Fruit fly (Drosophila melanogaster) whole organism, embryonic: ENCODE measurements around the gene Usp14.

ENCODE experiments used
- Abd-B ChIP-seq: fragments of 200-800 bp; sonication (Bioruptor generic); optimal IDR thresholded peaks from 2 replicates; lab custom pipeline; 2018; ENCODE audit warnings: missing biosample characterization, mild to moderate bottlenecking, missing genetic modification characterization, moderate library complexity
- CG10147 ChIP-seq: fragments of 200-800 bp; sonication (Bioruptor generic); optimal IDR thresholded peaks from 2 replicates; lab custom pipeline; 2019; ENCODE audit warnings: missing biosample characterization, mild to moderate bottlenecking, missing genetic modification characterization, moderate library complexity
- CG10431 ChIP-seq: fragments of 200-800 bp; sonication (Bioruptor generic); optimal IDR thresholded peaks from 3 replicates; lab custom pipeline; 2018; ENCODE audit warnings: missing biosample characterization, mild to moderate bottlenecking, missing genetic modification characterization
- CG10543 ChIP-seq: fragments of 200-800 bp; sonication (Bioruptor generic); optimal IDR thresholded peaks from 3 replicates; lab custom pipeline; 2017; ENCODE audit warnings: missing biosample characterization, mild to moderate bottlenecking, missing genetic modification characterization, moderate library complexity
- CG11504 ChIP-seq: fragments of 200-800 bp; sonication (Bioruptor generic); optimal IDR thresholded peaks from 3 replicates; lab custom pipeline; 2019; ENCODE audit warnings: missing biosample characterization, mild to moderate bottlenecking, missing genetic modification characterization, moderate library complexity
- CG12219 ChIP-seq: fragments of 200-800 bp; sonication (Bioruptor generic); optimal IDR thresholded peaks from 3 replicates; lab custom pipeline; 2018; ENCODE audit warnings: missing biosample characterization, mild to moderate bottlenecking, missing genetic modification characterization
- CG12236 ChIP-seq: fragments of 200-800 bp; sonication (Bioruptor generic); optimal IDR thresholded peaks from 2 replicates; lab custom pipeline; 2016; ENCODE audit warnings: missing biosample characterization, missing genetic modification characterization
- CG13287 ChIP-seq: fragments of 200-800 bp; sonication (Bioruptor generic); IDR thresholded peaks from 2 replicates; pipeline ENCODE4 v1.3.6; 2022; ENCODE audit warnings: missing biosample characterization, missing genetic modification characterization; ENCODE audit not compliant: partially characterized antibody
- CG1603 ChIP-seq: fragments of 200-800 bp; sonication (Bioruptor generic); optimal IDR thresholded peaks from 2 replicates; lab custom pipeline; 2019; ENCODE audit warnings: missing biosample characterization, mild to moderate bottlenecking, missing genetic modification characterization, moderate library complexity
- CG18764 ChIP-seq: fragments of 200-800 bp; sonication (Bioruptor generic); optimal IDR thresholded peaks from 3 replicates; lab custom pipeline; 2016; ENCODE audit warnings: missing biosample characterization, missing genetic modification characterization
- CG2875 ChIP-seq: fragments of 200-800 bp; sonication (Bioruptor generic); optimal IDR thresholded peaks from 2 replicates; lab custom pipeline; 2017; ENCODE audit warnings: missing biosample characterization, mild to moderate bottlenecking, missing genetic modification characterization, missing genetic modification reagents
- CG30403 ChIP-seq: fragments of 200-800 bp; sonication (Bioruptor generic); optimal IDR thresholded peaks from 3 replicates; lab custom pipeline; 2016; ENCODE audit warnings: missing biosample characterization, missing genetic modification characterization
- CG31388 ChIP-seq: fragments of 200-800 bp; sonication (Bioruptor generic); optimal IDR thresholded peaks from 2 replicates; lab custom pipeline; 2016; ENCODE audit warnings: missing biosample characterization, missing genetic modification characterization
- CG3163 ChIP-seq: fragments of 200-800 bp; sonication (Bioruptor generic); optimal IDR thresholded peaks from 3 replicates; lab custom pipeline; 2016; ENCODE audit warnings: missing biosample characterization, missing genetic modification characterization
- CG3838 ChIP-seq: fragments of 200-800 bp; sonication (Bioruptor generic); optimal IDR thresholded peaks from 3 replicates; lab custom pipeline; 2016; ENCODE audit warnings: missing biosample characterization, missing genetic modification characterization
- CG6175 ChIP-seq: fragments of 200-800 bp; sonication (Bioruptor generic); IDR thresholded peaks from 3 replicates; pipeline ENCODE4 v1.3.6; 2022; ENCODE audit warnings: missing biosample characterization, missing genetic modification characterization
- CG9215 ChIP-seq: fragments of 200-800 bp; sonication (Bioruptor generic); IDR thresholded peaks from 2 replicates; pipeline ENCODE4 v1.3.6; 2022; ENCODE audit warnings: missing biosample characterization, missing genetic modification characterization
- CG9609 ChIP-seq: fragments of 200-800 bp; sonication (Bioruptor generic); optimal IDR thresholded peaks from 3 replicates; lab custom pipeline; 2016; ENCODE audit warnings: missing biosample characterization, missing genetic modification characterization
- CTCF ChIP-seq: fragments of 200-800 bp; sonication (Bioruptor generic); optimal IDR thresholded peaks from 2 replicates; lab custom pipeline; 2017; ENCODE audit warnings: missing biosample characterization, mild to moderate bottlenecking, missing genetic modification characterization, moderate library complexity
- CkIIα-i1 ChIP-seq: fragments of 200-800 bp; sonication (Bioruptor generic); IDR thresholded peaks from 2 replicates; pipeline ENCODE4 v1.3.6; 2022; ENCODE audit warnings: missing biosample characterization, missing genetic modification characterization
- D ChIP-seq, 2 experiments: fragments of 200-800 bp in 1 of 2; fragments of >200 bp in 1 of 2; sonication (Bioruptor generic) in 1 of 2; optimal IDR thresholded peaks; 2 replicates in 1 of 2; 3 replicates in 1 of 2; lab custom pipeline; 2017; ENCODE audit warnings: mild to moderate bottlenecking in 1 of 2, missing biosample characterization in 1 of 2, missing genetic modification characterization in 1 of 2, missing genetic modification reagents in 1 of 2
- Dad ChIP-seq: fragments of 200-800 bp; sonication (Bioruptor generic); optimal IDR thresholded peaks from 3 replicates; lab custom pipeline; 2016; ENCODE audit warnings: missing biosample characterization, missing genetic modification characterization
- Dbx ChIP-seq: fragments of 200-800 bp; sonication (Bioruptor generic); IDR thresholded peaks from 3 replicates; pipeline ENCODE4 v1.3.6; 2022; ENCODE audit warnings: missing biosample characterization, missing genetic modification characterization
- Dp ChIP-seq: fragments of 200-800 bp; sonication (Bioruptor generic); optimal IDR thresholded peaks from 2 replicates; lab custom pipeline; 2018; ENCODE audit warnings: missing biosample characterization, mild to moderate bottlenecking, missing genetic modification characterization, moderate library complexity
- HLHmδ ChIP-seq: fragments of 200-800 bp; sonication (Bioruptor generic); optimal IDR thresholded peaks from 2 replicates; lab custom pipeline; 2018; ENCODE audit warnings: missing biosample characterization, mild to moderate bottlenecking, missing genetic modification characterization, moderate library complexity
- Hr51 ChIP-seq, 2 experiments: fragments of 200-800 bp; sonication (Bioruptor generic); optimal IDR thresholded peaks; 2 replicates in 1 of 2; 3 replicates in 1 of 2; lab custom pipeline; 2016 to 2018; ENCODE audit warnings: missing biosample characterization in 2 of 2, missing genetic modification characterization in 2 of 2, mild to moderate bottlenecking in 1 of 2, moderate library complexity in 1 of 2
- Neu2 ChIP-seq: fragments of 200-800 bp; sonication (Bioruptor generic); optimal IDR thresholded peaks from 3 replicates; lab custom pipeline; 2016; ENCODE audit warnings: missing biosample characterization, missing genetic modification characterization, borderline replicate concordance
- Nf-YB ChIP-seq: fragments of 200-800 bp; sonication (Bioruptor generic); optimal IDR thresholded peaks from 3 replicates; lab custom pipeline; 2019; ENCODE audit warnings: missing biosample characterization, mild to moderate bottlenecking, missing genetic modification characterization, moderate library complexity
- Optix ChIP-seq: fragments of 200-800 bp; sonication (Bioruptor generic); IDR thresholded peaks from 3 replicates; pipeline ENCODE4 v1.3.6; 2022; ENCODE audit warnings: missing biosample characterization, missing genetic modification characterization
- Poxn ChIP-seq: fragments of 200-800 bp; sonication (Bioruptor generic); IDR thresholded peaks from 2 replicates; pipeline ENCODE4 v1.3.6; 2022; ENCODE audit warnings: missing biosample characterization, missing genetic modification characterization
- Ravus ChIP-seq: fragments of 200-800 bp; sonication (Bioruptor generic); IDR thresholded peaks from 2 replicates; pipeline ENCODE4 v1.3.6; 2022; ENCODE audit warnings: missing biosample characterization, missing genetic modification characterization
- Six4 ChIP-seq: fragments of 200-800 bp; sonication (Bioruptor generic); optimal IDR thresholded peaks from 2 replicates; lab custom pipeline; 2016; ENCODE audit warnings: missing biosample characterization, missing genetic modification characterization
- bcd ChIP-seq: fragments of 200-800 bp; sonication (Bioruptor generic); optimal IDR thresholded peaks from 2 replicates; lab custom pipeline; 2017; ENCODE audit warnings: missing biosample characterization, mild to moderate bottlenecking, missing genetic modification characterization
- dm ChIP-seq: fragments of 200-800 bp; sonication (Bioruptor generic); optimal IDR thresholded peaks from 3 replicates; lab custom pipeline; 2016; ENCODE audit warnings: missing biosample characterization, missing genetic modification characterization
- dmrt11E ChIP-seq: fragments of 200-800 bp; sonication (Bioruptor generic); optimal IDR thresholded peaks from 3 replicates; lab custom pipeline; 2018; ENCODE audit warnings: missing biosample characterization, mild to moderate bottlenecking, missing genetic modification characterization, moderate library complexity
- dmrt99B ChIP-seq: fragments of 200-800 bp; sonication (Bioruptor generic); optimal IDR thresholded peaks from 2 replicates; lab custom pipeline; 2018; ENCODE audit warnings: missing biosample characterization, mild to moderate bottlenecking, missing genetic modification characterization, moderate library complexity
- dpn ChIP-seq, 2 experiments: fragments of 200-800 bp; sonication (Bioruptor generic); optimal IDR thresholded peaks; 3 replicates each; lab custom pipeline; 2016; ENCODE audit warnings: missing biosample characterization in 2 of 2, missing genetic modification characterization in 2 of 2
- ems ChIP-seq: fragments of 200-800 bp; sonication (Bioruptor generic); optimal IDR thresholded peaks from 3 replicates; lab custom pipeline; 2016; ENCODE audit warnings: missing biosample characterization, missing genetic modification characterization
- en ChIP-seq: fragments of 200-800 bp; sonication (Bioruptor generic); optimal IDR thresholded peaks from 2 replicates; lab custom pipeline; 2016; ENCODE audit warnings: missing biosample characterization, missing genetic modification characterization
- eyg ChIP-seq: fragments of 200-800 bp; sonication (Bioruptor generic); optimal IDR thresholded peaks from 3 replicates; lab custom pipeline; 2016; ENCODE audit warnings: missing biosample characterization, missing genetic modification characterization
- hb ChIP-seq: fragments of 200-800 bp; sonication (Bioruptor generic); IDR thresholded peaks from 3 replicates; pipeline ENCODE4 v1.3.6; 2022; ENCODE audit warnings: missing biosample characterization, missing genetic modification characterization; ENCODE audit not compliant: partially characterized antibody
- maf-S ChIP-seq: fragments of 200-800 bp; sonication (Bioruptor generic); optimal IDR thresholded peaks from 2 replicates; lab custom pipeline; 2016; ENCODE audit warnings: missing biosample characterization, missing genetic modification characterization
- mam ChIP-seq: fragments of 200-800 bp; sonication (Bioruptor generic); optimal IDR thresholded peaks from 3 replicates; lab custom pipeline; 2016; ENCODE audit warnings: missing biosample characterization, missing genetic modification characterization
- mld ChIP-seq: fragments of 200-800 bp; sonication (Bioruptor generic); IDR thresholded peaks from 3 replicates; pipeline ENCODE4 v1.3.6; 2022; ENCODE audit warnings: missing biosample characterization, missing genetic modification characterization; ENCODE audit not compliant: partially characterized antibody
- nau ChIP-seq: fragments of 200-800 bp; sonication (Bioruptor generic); optimal IDR thresholded peaks from 3 replicates; lab custom pipeline; 2017; ENCODE audit warnings: missing biosample characterization, mild to moderate bottlenecking, missing genetic modification characterization, missing genetic modification reagents
- p53 ChIP-seq: fragments of 200-800 bp; sonication (Bioruptor generic); optimal IDR thresholded peaks from 2 replicates; lab custom pipeline; 2016; ENCODE audit warnings: missing biosample characterization, missing genetic modification characterization
- ranshi ChIP-seq: fragments of 200-800 bp; sonication (Bioruptor generic); IDR thresholded peaks from 2 replicates; pipeline ENCODE4 v1.3.6; 2022; ENCODE audit warnings: missing biosample characterization, missing genetic modification characterization
- scrt ChIP-seq: fragments of 200-800 bp; sonication (Bioruptor generic); optimal IDR thresholded peaks from 2 replicates; lab custom pipeline; 2018; ENCODE audit warnings: missing biosample characterization, mild to moderate bottlenecking, missing genetic modification characterization, moderate library complexity
- sisA ChIP-seq: fragments of 200-800 bp; sonication (Bioruptor generic); IDR thresholded peaks from 2 replicates; pipeline ENCODE4 v1.3.6; 2022; ENCODE audit warnings: missing biosample characterization, missing genetic modification characterization
- trem ChIP-seq: fragments of 200-800 bp; optimal IDR thresholded peaks from 3 replicates; lab custom pipeline; 2019; ENCODE audit warnings: missing biosample characterization, mild to moderate bottlenecking, missing genetic modification characterization, moderate library complexity
- vvl ChIP-seq: fragments of 200-800 bp; sonication (Bioruptor generic); IDR thresholded peaks from 2 replicates; pipeline ENCODE4 v1.3.6; 2022; ENCODE audit warnings: missing biosample characterization, missing genetic modification characterization

Gene Usp14

dm6 chr2L:10299810-10300147, 14.4 kb downstream of the Usp14 start, which contains the start of gene CYLD (continued):
- TF ChIP-seq CG10147 (GFP tag; lab: Kevin White, UChicago) (peak; percentile 61), CG1603 (peak; percentile 76), Neu2 (GFP tag; lab: Kevin White, UChicago) (no peak), vvl (GFP tag; lab: Robert Waterston, UW) (peak; percentile 87), nau (GFP tag; lab: Kevin White, UChicago) (no peak), Ravus (no peak; the same call in 1 of the 2 replicates), ranshi (no peak; the same call in 1 of the 2 replicates), CG9215 (GFP tag; lab: Robert Waterston, UW) (no peak), Six4 (peak; percentile 63), CkIIα-i1 (GFP tag; lab: Robert Waterston, UW) (no peak), dpn (GFP tag; optimal IDR thresholded peaks at IDR 0.05; lab: Kevin White, UChicago) (peak; percentile 24 to 73), eyg (no peak), CG18764 (GFP tag; lab: Kevin White, UChicago) (peak; percentile 42), Dad (no peak), en (GFP tag; lab: Kevin White, UChicago) (no peak), Abd-B (GFP tag; lab: Kevin White, UChicago) (no peak), dm (no peak), CG6175 (GFP tag; lab: Robert Waterston, UW) (no peak), CG12236 (GFP tag; lab: Kevin White, UChicago) (no peak), ems (GFP tag; lab: Kevin White, UChicago) (no peak), Poxn (no peak), CG13287 (GFP tag; lab: Robert Waterston, UW) (no peak; the same call in 1 of the 2 replicates), CG2875 (GFP tag; lab: Kevin White, UChicago) (peak; percentile 41), CG12219 (peak; percentile 47), Hr51 (GFP tag; optimal IDR thresholded peaks at IDR 0.05; lab: Kevin White, UChicago) (peak in 1 of 2 experiments; percentile 81), CG9609 (no peak), bcd (GFP tag; lab: Kevin White, UChicago) (no peak), hb (GFP tag; lab: Robert Waterston, UW) (no peak), mam (GFP tag; lab: Kevin White, UChicago) (peak; percentile 30), CG10431 (GFP tag; lab: Kevin White, UChicago) (peak; percentile 13), CG30403 (GFP tag; lab: Kevin White, UChicago) (peak; percentile 80), sisA (no peak), Optix (GFP tag; lab: Robert Waterston, UW) (no peak), CG11504 (tag; lab: Kevin White, UChicago) (peak; percentile 79), Nf-YB (GFP tag; lab: Kevin White, UChicago) (peak; percentile 66), mld (GFP tag; lab: Robert Waterston, UW) (no peak), trem (tag; lab: Kevin White, UChicago) (peak; percentile 75), Dbx (peak; percentile 57; the same call in 1 of the 3 replicates), scrt (GFP tag; lab: Kevin White, UChicago) (no peak), maf-S (no peak), p53 (GFP tag; lab: Kevin White, UChicago) (no peak), CG31388 (GFP tag; lab: Kevin White, UChicago) (peak; percentile 19), HLHmδ (GFP tag; lab: Kevin White, UChicago) (no peak), dmrt99B (tag; lab: Kevin White, UChicago) (peak; percentile 72), CG10543 (GFP tag; lab: Kevin White, UChicago) (no peak), Dp (peak; percentile 15), dmrt11E (tag; lab: Kevin White, UChicago) (peak; percentile 76), CG3163 (GFP tag; lab: Kevin White, UChicago) (no peak), CTCF (GFP tag; lab: Kevin White, UChicago) (no peak), D (optimal IDR thresholded peaks at IDR 0.05; lab: Kevin White, UChicago) (no peak), D (GFP tag; optimal IDR thresholded peaks at IDR 0.05; lab: Kevin White, UChicago) (peak; percentile 29), CG3838 (GFP tag; lab: Kevin White, UChicago) (peak; percentile 35)
